Worm (Caenorhabditis elegans): ENCODE results near the gene K08H10.6.

- TF ChIP-seq nhr-28 (tag; optimal IDR thresholded peaks at IDR 0.05), result no peak
- TF ChIP-seq nhr-23 (tag; optimal IDR thresholded peaks at IDR 0.05), result no peak
These were observed 19.6 kb downstream of the K08H10.6 start, which contains the start of gene unc-41 for ce11 chrV:9976138-9976537.
